Worm (Caenorhabditis elegans) whole organism, L4/young adult: ENCODE results near the gene ZK1248.4.
A peak's percentile ranks its signal among the peaks of the same experiment; 100 is the strongest.
"Not testable (repeated sequence)": the region's sequence is repeated elsewhere in the genome, so short reads cannot be mapped to it uniquely, and the experiment has no call there.

Experiments used
- W03F9.2 ChIP-seq: fragments of 150-350 bp; optimal IDR thresholded peaks from 2 replicates; lab custom pipeline; 2014; ENCODE audit warnings: missing biosample characterization, missing genetic modification characterization
- dao-5 ChIP-seq: sonication (generic microtip); optimal IDR thresholded peaks from 2 replicates; lab custom pipeline; 2016; ENCODE audit warnings: missing genotype, missing genetic modification characterization, moderate library complexity, missing compliant biosample characterization
- him-1 ChIP-seq: sonication (generic microtip); optimal IDR thresholded peaks from 2 replicates; lab custom pipeline; 2016; ENCODE audit warnings: missing genotype, missing genetic modification reagents, missing genetic modification characterization, missing compliant biosample characterization

Gene ZK1248.4

ce11 chrII:5797348-5797977, 20.9 kb upstream of the ZK1248.4 start, which contains the start of the genes msp-63 and msp-142:
Gene msp-63, minus strand, starts transcription at chrII:5797448.
Gene msp-142, plus strand, starts transcription at chrII:5797927.
- TF ChIP-seq W03F9.2 (tag; lab: Kevin White, UChicago) (no peak), dao-5 (no peak), him-1 (tag; lab: Kevin White, UChicago) (no peak)

ce11 chrII:5799553-5799952, 18.8 kb upstream of the ZK1248.4 start, which contains the start of gene K05F1.8:
Gene K05F1.8, minus strand, starts transcription at chrII:5799653.
- TF ChIP-seq dao-5: no peak
- TF ChIP-seq W03F9.2 (tag; lab: Kevin White, UChicago): no peak
- TF ChIP-seq him-1 (tag; lab: Kevin White, UChicago): no peak

- TF ChIP-seq W03F9.2 (tag; lab: Kevin White, UChicago) (no peak), him-1 (tag; lab: Kevin White, UChicago) (no peak), dao-5 (no peak)
Measured at ce11 chrII:5801075-5801474, 17.3 kb upstream of the ZK1248.4 start, which contains the start of the genes K05F1.9 and K05F1.1. Gene K05F1.9, minus strand, starts transcription at chrII:5801175. Gene K05F1.1, plus strand, starts transcription at chrII:5801382.

ce11 chrII:5804288-5804687, 14.1 kb upstream of the ZK1248.4 start:
- TF ChIP-seq dao-5: no peak
- no peak for TF ChIP-seq him-1 (tag; lab: Kevin White, UChicago)
- TF ChIP-seq W03F9.2 (tag; lab: Kevin White, UChicago): no peak

- TF ChIP-seq dao-5 (no peak), W03F9.2 (tag; lab: Kevin White, UChicago) (no peak), him-1 (tag; lab: Kevin White, UChicago) (no peak)
Measured at ce11 chrII:5805303-5805702, 13.1 kb upstream of the ZK1248.4 start, which contains the start of gene K05F1.10. Gene K05F1.10, minus strand, starts transcription at chrII:5805473.

ce11 chrII:5806563-5806962, 11.8 kb upstream of the ZK1248.4 start:
- TF ChIP-seq W03F9.2 (tag; lab: Kevin White, UChicago) (no peak), dao-5 (no peak), him-1 (tag; lab: Kevin White, UChicago) (no peak)

- TF ChIP-seq him-1 (tag; lab: Kevin White, UChicago) (no peak), W03F9.2 (tag; lab: Kevin White, UChicago) (no peak), dao-5 (no peak)
Measured at ce11 chrII:5810230-5810629, 8.2 kb upstream of the ZK1248.4 start, which contains the start of the genes msp-64 and ZK1248.5. Gene msp-64, minus strand, starts transcription at chrII:5810330. Gene ZK1248.5, plus strand, starts transcription at chrII:5810514.

- TF ChIP-seq dao-5; him-1 (tag; lab: Kevin White, UChicago); W03F9.2 (tag; lab: Kevin White, UChicago): not testable (repeated sequence)
Measured at ce11 chrII:5815382-5815781, 3.0 kb upstream of the ZK1248.4 start, which contains the start of gene wago-5. Gene wago-5, minus strand, starts transcription at chrII:5815482.

- TF ChIP-seq W03F9.2 (tag; lab: Kevin White, UChicago): no peak
- no peak for TF ChIP-seq dao-5
- no peak for TF ChIP-seq him-1 (tag; lab: Kevin White, UChicago)
Measured at ce11 chrII:5816346-5816745, 2.1 kb upstream of the ZK1248.4 start, which contains the start of gene ZK1248.20. Gene ZK1248.20, plus strand, starts transcription at chrII:5816646.

- TF ChIP-seq W03F9.2 (tag; lab: Kevin White, UChicago) (peak; percentile 61), him-1 (tag; lab: Kevin White, UChicago) (no peak)
Measured at ce11 chrII:5819655-5820054, 1.3 kb downstream of the ZK1248.4 start.

- TF ChIP-seq him-1 (tag; lab: Kevin White, UChicago): no peak
- no peak for TF ChIP-seq dao-5
- TF ChIP-seq W03F9.2 (tag; lab: Kevin White, UChicago): no peak
Measured at ce11 chrII:5820282-5820762, 1.9 kb downstream of the ZK1248.4 start, which contains the start of gene ehs-1. Gene ehs-1, plus strand, starts transcription at chrII:5820712.

- no peak for TF ChIP-seq dao-5
- no peak for TF ChIP-seq him-1 (tag; lab: Kevin White, UChicago)
- no peak for TF ChIP-seq W03F9.2 (tag; lab: Kevin White, UChicago)
Measured at ce11 chrII:5827364-5827763, 9.0 kb downstream of the ZK1248.4 start, which contains the start of gene tbc-2. Gene tbc-2, minus strand, starts transcription at chrII:5827443.

- no peak for TF ChIP-seq him-1 (tag; lab: Kevin White, UChicago)
- TF ChIP-seq W03F9.2 (tag; lab: Kevin White, UChicago): no peak
- no peak for TF ChIP-seq dao-5
Measured at ce11 chrII:5828486-5828885, 10.1 kb downstream of the ZK1248.4 start, which contains the start of gene ZK1248.11. Gene ZK1248.11, minus strand, starts transcription at chrII:5828586.

- TF ChIP-seq him-1 (tag; lab: Kevin White, UChicago): no peak
- no peak for TF ChIP-seq dao-5
- TF ChIP-seq W03F9.2 (tag; lab: Kevin White, UChicago): no peak
Measured at ce11 chrII:5829940-5830424, 11.6 kb downstream of the ZK1248.4 start, which contains the start of gene col-74. Gene col-74, plus strand, starts transcription at chrII:5830374.
